Worm (Caenorhabditis elegans): ENCODE data around the gene Y77E11A.7.

The Y77E11A.7 gene

ce11 chrIV:1443514-1443913 is 23.9 kb upstream of the Y77E11A.7 start:
- TF ChIP-seq let-526 (GFP tag; IDR thresholded peaks at IDR 0.05) (no peak), ets-4 (GFP tag; optimal IDR thresholded peaks at IDR 0.05) (no peak), lin-35 (GFP tag; optimal IDR thresholded peaks at IDR 0.05) (no peak), F22D6.2 (tag; optimal IDR thresholded peaks at IDR 0.05) (no peak), Y53F4B.3 (GFP tag; IDR thresholded peaks at IDR 0.05) (no peak), efl-1 (GFP tag; optimal IDR thresholded peaks at IDR 0.05) (no peak), aptf-3 (GFP tag; IDR thresholded peaks at IDR 0.05) (no peak), F49E8.2 (tag; optimal IDR thresholded peaks at IDR 0.05; ENCODE audit: insufficient read depth) (no peak)

- peak; percentile 20; the same call in 1 of the 2 replicates for TF ChIP-seq F33H1.4 (GFP tag; IDR thresholded peaks at IDR 0.05)
- 0 out of 2 replicates have a peak, but pooled peaks have one; percentile 13 for TF ChIP-seq ztf-25 (GFP tag; IDR thresholded peaks at IDR 0.05)
- 0 out of 2 replicates have a peak, but pooled peaks have one; percentile 13 for TF ChIP-seq Y79H2A.3 (GFP tag; conservative IDR thresholded peaks at IDR 0.05)
- TF ChIP-seq ekl-4 (GFP tag; IDR thresholded peaks at IDR 0.05) = 0 out of 2 replicates have a peak, but pooled peaks have one; percentile 28
- peak; percentile 94 for TF ChIP-seq hsf-1 (GFP tag; IDR thresholded peaks at IDR 0.05)
Measured at ce11 chrIV:1440094-1440493, 20.4 kb upstream of the Y77E11A.7 start.

ce11 chrIV:1437625-1438024 is 18.0 kb upstream of the Y77E11A.7 start:
- TF ChIP-seq hsf-1 (GFP tag; IDR thresholded peaks at IDR 0.05) = no peak
- TF ChIP-seq snpc-4 (GFP tag; optimal IDR thresholded peaks at IDR 0.05) = no peak
- no peak for TF ChIP-seq snpc-4 (tag; optimal IDR thresholded peaks at IDR 0.05)
- no peak for TF ChIP-seq attf-5 (GFP tag; optimal IDR thresholded peaks at IDR 0.05)
- TF ChIP-seq Y53G8AR.9 (GFP tag; conservative IDR thresholded peaks at IDR 0.05) = no peak
- TF ChIP-seq lag-1 (GFP tag; IDR thresholded peaks at IDR 0.05) = no peak
- TF ChIP-seq madf-3 (GFP tag; IDR thresholded peaks at IDR 0.05) = no peak

ce11 chrIV:1435159-1435558 is 15.5 kb upstream of the Y77E11A.7 start:
- TF ChIP-seq F57A8.1 (GFP tag; optimal IDR thresholded peaks at IDR 0.05) = no peak
- no peak for TF ChIP-seq ama-1 (optimal IDR thresholded peaks at IDR 0.05)
- no peak for TF ChIP-seq ama-1 (GFP tag; optimal IDR thresholded peaks at IDR 0.05)
- no peak for TF ChIP-seq mel-28 (tag; optimal IDR thresholded peaks at IDR 0.05; ENCODE audit: borderline replicate concordance)
- TF ChIP-seq hsf-1 (GFP tag; IDR thresholded peaks at IDR 0.05) = no peak
- no peak for TF ChIP-seq ztf-3 (GFP tag; optimal IDR thresholded peaks at IDR 0.05)
- TF ChIP-seq somi-1 (GFP tag; optimal IDR thresholded peaks at IDR 0.05) = no peak
- no peak for TF ChIP-seq rpc-1 (optimal IDR thresholded peaks at IDR 0.05)
- no peak for TF ChIP-seq rpc-1 (tag; optimal IDR thresholded peaks at IDR 0.05)
- TF ChIP-seq ztf-26 (tag; optimal IDR thresholded peaks at IDR 0.05) = no peak

- TF ChIP-seq lag-1 (GFP tag; IDR thresholded peaks at IDR 0.05) = no peak
- no peak for TF ChIP-seq madf-3 (GFP tag; IDR thresholded peaks at IDR 0.05)
- no peak for TF ChIP-seq Y56A3A.18 (GFP tag; IDR thresholded peaks at IDR 0.05)
- no peak for TF ChIP-seq dpl-1 (GFP tag; optimal IDR thresholded peaks at IDR 0.05)
Measured at ce11 chrIV:1434554-1435089, 15.0 kb upstream of the Y77E11A.7 start, which contains the start of gene clp-6. Gene clp-6 (minus strand): TSS chrIV:1435039.

ce11 chrIV:1433978-1434377 is 14.3 kb upstream of the Y77E11A.7 start:
- TF ChIP-seq let-526 (GFP tag; IDR thresholded peaks at IDR 0.05) = no peak
